Fruit fly (Drosophila melanogaster) whole organism, adult: ENCODE measurements around the gene CG44005.

Experiments
- CG11617 ChIP-seq: fragments of 200-800 bp; sonication (Bioruptor generic); optimal IDR thresholded peaks from 2 replicates; lab custom pipeline; 2017; ENCODE audit warnings: mild to moderate bottlenecking, missing biosample characterization, missing genetic modification reagents, missing genetic modification characterization
- CG14711 ChIP-seq: fragments of 200-800 bp; sonication (Bioruptor generic); optimal IDR thresholded peaks from 2 replicates; lab custom pipeline; 2018; ENCODE audit warnings: missing biosample characterization, mild to moderate bottlenecking, missing genetic modification characterization, moderate library complexity
- cic ChIP-seq: fragments of 200-800 bp; sonication (Bioruptor generic); optimal IDR thresholded peaks from 2 replicates; lab custom pipeline; 2017; ENCODE audit warnings: missing biosample characterization, mild to moderate bottlenecking, missing genetic modification characterization, moderate library complexity
- kay ChIP-seq: fragments of 200-800 bp; sonication (Bioruptor generic); peaks from one replicate; lab custom pipeline; 2016; ENCODE audit warnings: missing biosample characterization, missing genetic modification characterization, borderline replicate concordance
- ovo ChIP-seq: fragments of 200-800 bp; sonication (Bioruptor generic); optimal IDR thresholded peaks from 2 replicates; lab custom pipeline; 2016; ENCODE audit warnings: missing biosample characterization, missing genetic modification characterization
- tj ChIP-seq: fragments of 200-800 bp; sonication (Bioruptor generic); optimal IDR thresholded peaks from 3 replicates; lab custom pipeline; 2017; ENCODE audit warnings: missing biosample characterization, mild to moderate bottlenecking, missing genetic modification characterization, moderate library complexity
- toe ChIP-seq: fragments of 200-800 bp; sonication (Bioruptor generic); optimal IDR thresholded peaks from 2 replicates; lab custom pipeline; 2016; ENCODE audit warnings: missing biosample characterization, missing genetic modification characterization

dm6 chr3L:18102161-18102565, 30.2 kb upstream of the CG44005 start:
- TF ChIP-seq tj (GFP tag; lab: Kevin White, UChicago), result no peak
- TF ChIP-seq CG11617, result no peak
- TF ChIP-seq ovo (GFP tag; lab: Kevin White, UChicago), result no peak
- no peak for TF ChIP-seq CG14711
- TF ChIP-seq cic, result no peak
- TF ChIP-seq kay (GFP tag; lab: Kevin White, UChicago), result no peak
- TF ChIP-seq toe (GFP tag; lab: Kevin White, UChicago), result no peak
